Worm (Caenorhabditis elegans): Measurements from ENCODE around the gene srw-145.

Gene srw-145

DNA sequence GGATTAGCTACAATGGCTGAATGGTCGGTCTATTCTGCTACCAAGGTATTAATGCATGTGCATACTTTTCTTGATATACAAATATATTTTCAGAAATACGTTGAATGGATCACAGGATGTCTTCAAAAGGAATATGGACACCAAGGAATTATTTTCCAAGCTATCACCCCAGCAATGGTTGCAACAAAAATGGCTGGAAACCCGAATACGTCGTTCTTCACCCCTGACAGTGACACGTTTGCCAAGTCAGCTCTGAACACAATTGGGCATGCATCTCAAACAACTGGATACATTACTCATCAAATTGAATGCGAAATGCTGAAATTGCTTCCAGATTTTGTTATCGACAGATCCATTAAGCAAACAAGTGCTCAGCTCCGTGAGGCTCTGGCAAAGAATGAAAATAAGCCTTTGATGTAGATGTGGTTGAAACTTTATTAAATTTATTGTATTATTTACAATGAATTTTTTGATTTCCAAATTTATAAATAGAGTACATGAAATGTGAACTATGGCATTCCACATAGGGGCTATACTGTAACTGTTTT lies 29.3 kb upstream of the srw-145 start (continued):
- TF ChIP-seq spr-3 (GFP tag; optimal IDR thresholded peaks at IDR 0.05): peak; percentile 32
- TF ChIP-seq nhr-25 (tag; optimal IDR thresholded peaks at IDR 0.05; ENCODE audit: borderline replicate concordance, insufficient read depth): no peak
- TF ChIP-seq lin-38 (GFP tag; IDR thresholded peaks at IDR 0.05): peak; percentile 59
- TF ChIP-seq vab-7 (GFP tag; IDR thresholded peaks at IDR 0.05): no peak
- no peak for TF ChIP-seq ceh-44 (GFP tag; IDR thresholded peaks at IDR 0.05)
- TF ChIP-seq R02D3.7 (tag; optimal IDR thresholded peaks at IDR 0.05): no peak
- TF ChIP-seq ZK337.2 (GFP tag; IDR thresholded peaks at IDR 0.05): no peak
- TF ChIP-seq hmg-1.1 (GFP tag; IDR thresholded peaks at IDR 0.05): no peak; the same call in 1 of the 2 replicates
- TF ChIP-seq ceh-28 (tag; optimal IDR thresholded peaks at IDR 0.05): no peak
- no peak for TF ChIP-seq gei-8 (GFP tag; optimal IDR thresholded peaks at IDR 0.05)
- peak; percentile 48 for TF ChIP-seq nhr-28 (tag; optimal IDR thresholded peaks at IDR 0.05)
- peak; percentile 27 for TF ChIP-seq lin-15B (tag; optimal IDR thresholded peaks at IDR 0.05)
- peak; percentile 50; the same call in 1 of the 2 replicates for TF ChIP-seq arid-1 (GFP tag; conservative IDR thresholded peaks at IDR 0.05)
- TF ChIP-seq daf-16 (GFP tag; optimal IDR thresholded peaks at IDR 0.05): peak in 1 of 2 experiments; percentile 1
- TF ChIP-seq daf-16 (tag; optimal IDR thresholded peaks at IDR 0.05): peak; percentile 18
- TF ChIP-seq ceh-32 (tag; optimal IDR thresholded peaks at IDR 0.05; ENCODE audit: poor library complexity): no peak
- no peak for TF ChIP-seq nhr-111 (GFP tag; optimal IDR thresholded peaks at IDR 0.05)
- peak; percentile 75 for TF ChIP-seq T20F7.1 (GFP tag; optimal IDR thresholded peaks at IDR 0.05)
- TF ChIP-seq nhr-102 (tag; optimal IDR thresholded peaks at IDR 0.05): peak; percentile 70
- 0 out of 4 replicates have a peak, but pooled peaks of 1 of the 2 experiments have one; percentile 52 for TF ChIP-seq madf-5 (GFP tag; IDR thresholded peaks at IDR 0.05)
- TF ChIP-seq F49E8.2 (tag; optimal IDR thresholded peaks at IDR 0.05; ENCODE audit: borderline replicate concordance): no peak
- peak; percentile 28 for TF ChIP-seq dve-1 (tag; optimal IDR thresholded peaks at IDR 0.05; ENCODE audit: insufficient read depth)
- peak; percentile 51 for TF ChIP-seq nhr-10 (tag; optimal IDR thresholded peaks at IDR 0.05)
- TF ChIP-seq nhr-11 (tag; optimal IDR thresholded peaks at IDR 0.05): peak; percentile 11
- TF ChIP-seq egl-43 (GFP tag; IDR thresholded peaks at IDR 0.05): peak; percentile 73
- TF ChIP-seq mxl-3 (GFP tag; optimal IDR thresholded peaks at IDR 0.05): peak; percentile 45
- peak; percentile 37 for TF ChIP-seq pha-4 (GFP tag; IDR thresholded peaks at IDR 0.05)
- no peak for TF ChIP-seq pha-4 (tag; optimal IDR thresholded peaks at IDR 0.05)
- no peak for TF ChIP-seq F26F4.8 (GFP tag; conservative IDR thresholded peaks at IDR 0.05)
- TF ChIP-seq rbr-2 (tag; optimal IDR thresholded peaks at IDR 0.05): no peak
- no peak for TF ChIP-seq ZK546.5 (tag; optimal IDR thresholded peaks at IDR 0.05)
- peak; percentile 70 for TF ChIP-seq hlh-11 (tag; optimal IDR thresholded peaks at IDR 0.05)
- TF ChIP-seq Y75B8A.6 (GFP tag; IDR thresholded peaks at IDR 0.05): peak; percentile 85
- no peak for TF ChIP-seq cey-2 (tag; optimal IDR thresholded peaks at IDR 0.05; ENCODE audit: borderline replicate concordance, insufficient read depth)
- TF ChIP-seq unc-62 (GFP tag; optimal IDR thresholded peaks at IDR 0.05 in 1 of 2): no peak
- TF ChIP-seq unc-62 (tag; optimal IDR thresholded peaks at IDR 0.05): no peak
- no peak for TF ChIP-seq pqm-1 (tag; optimal IDR thresholded peaks at IDR 0.05)
- TF ChIP-seq F10B5.3 (tag; optimal IDR thresholded peaks at IDR 0.05): no peak
- no peak for TF ChIP-seq Y5F2A.4 (GFP tag; optimal IDR thresholded peaks at IDR 0.05)
- TF ChIP-seq unc-39 (tag; optimal IDR thresholded peaks at IDR 0.05): no peak
- no peak for TF ChIP-seq F37D6.2 (tag; optimal IDR thresholded peaks at IDR 0.05)
- TF ChIP-seq jun-1 (tag; optimal IDR thresholded peaks at IDR 0.05): no peak
- peak; percentile 42; the same call in 1 of the 2 replicates for TF ChIP-seq nhr-41 (GFP tag; IDR thresholded peaks at IDR 0.05)
- TF ChIP-seq nhr-42 (GFP tag; IDR thresholded peaks at IDR 0.05): peak; percentile 27; the same call in 1 of the 2 replicates
- peak; percentile 13 for TF ChIP-seq sdz-12 (GFP tag; optimal IDR thresholded peaks at IDR 0.05)
- no peak for TF ChIP-seq ama-1 (optimal IDR thresholded peaks at IDR 0.05)
- TF ChIP-seq nhr-237 (tag; optimal IDR thresholded peaks at IDR 0.05): no peak
- peak; percentile 56 for TF ChIP-seq dmd-6 (GFP tag; IDR thresholded peaks at IDR 0.05)
- TF ChIP-seq zag-1 (tag; optimal IDR thresholded peaks at IDR 0.05): no peak
- TF ChIP-seq unc-130 (GFP tag; optimal IDR thresholded peaks at IDR 0.05): no peak
- TF ChIP-seq attf-4 (tag; optimal IDR thresholded peaks at IDR 0.05): no peak
